Fruit fly (Drosophila melanogaster) whole organism, embryonic: ENCODE results near the gene RpL4.
A peak's percentile ranks its signal among the peaks of the same experiment; 100 is the strongest.

Experiments used
- Abd-B ChIP-seq: fragments of 200-800 bp; sonication (Bioruptor generic); optimal IDR thresholded peaks from 2 replicates; lab custom pipeline; 2018; ENCODE audit warnings: missing biosample characterization, mild to moderate bottlenecking, missing genetic modification characterization, moderate library complexity
- B-H1 ChIP-seq: fragments of 200-800 bp; sonication (Bioruptor generic); IDR thresholded peaks from 3 replicates; pipeline ENCODE4 v1.3.6; 2022; ENCODE audit warnings: missing biosample characterization, missing genetic modification characterization
- Bteb2 ChIP-seq: fragments of 200-800 bp; sonication (Bioruptor generic); optimal IDR thresholded peaks from 2 replicates; lab custom pipeline; 2016; ENCODE audit warnings: missing biosample characterization, missing genetic modification characterization
- CG10274 ChIP-seq: fragments of 200-800 bp; sonication (Bioruptor generic); optimal IDR thresholded peaks from 3 replicates; lab custom pipeline; 2017; ENCODE audit warnings: missing biosample characterization, mild to moderate bottlenecking, missing genetic modification characterization
- CG10543 ChIP-seq: fragments of 200-800 bp; sonication (Bioruptor generic); optimal IDR thresholded peaks from 3 replicates; lab custom pipeline; 2017; ENCODE audit warnings: missing biosample characterization, mild to moderate bottlenecking, missing genetic modification characterization, moderate library complexity
- CG11723 ChIP-seq: fragments of 200-800 bp; sonication (Bioruptor generic); optimal IDR thresholded peaks from 2 replicates; lab custom pipeline; 2017; ENCODE audit warnings: missing biosample characterization, mild to moderate bottlenecking, missing genetic modification characterization
- CG12071 ChIP-seq: fragments of 200-800 bp; sonication (Bioruptor generic); optimal IDR thresholded peaks from 3 replicates; lab custom pipeline; 2018; ENCODE audit warnings: missing biosample characterization, mild to moderate bottlenecking, missing genetic modification characterization
- CG12391 ChIP-seq: fragments of 200-800 bp; sonication (Bioruptor generic); optimal IDR thresholded peaks from 3 replicates; lab custom pipeline; 2018; ENCODE audit warnings: missing biosample characterization, mild to moderate bottlenecking, missing genetic modification characterization, moderate library complexity
- CG15479 ChIP-seq: fragments of 200-800 bp; sonication (Bioruptor generic); optimal IDR thresholded peaks from 3 replicates; lab custom pipeline; 2019; ENCODE audit warnings: missing biosample characterization, mild to moderate bottlenecking, missing genetic modification characterization, moderate library complexity
- CG16813 ChIP-seq: fragments of 200-800 bp; sonication (Bioruptor generic); IDR thresholded peaks from 3 replicates; pipeline ENCODE4 v1.3.6; 2022; ENCODE audit warnings: missing biosample characterization, missing genetic modification characterization; ENCODE audit not compliant: partially characterized antibody
- CG17612 ChIP-seq: fragments of 200-800 bp; sonication (Bioruptor generic); IDR thresholded peaks from 2 replicates; pipeline ENCODE4 v1.3.6; 2022; ENCODE audit warnings: missing biosample characterization, missing genetic modification characterization
- CG18619 ChIP-seq: fragments of 200-800 bp; sonication (Bioruptor generic); optimal IDR thresholded peaks from 3 replicates; lab custom pipeline; 2017; ENCODE audit warnings: missing biosample characterization, mild to moderate bottlenecking, missing genetic modification characterization
- CG2678 ChIP-seq: fragments of 200-800 bp; sonication (Bioruptor generic); optimal IDR thresholded peaks from 3 replicates; lab custom pipeline; 2019; ENCODE audit warnings: missing biosample characterization, mild to moderate bottlenecking, missing genetic modification characterization, moderate library complexity
- CG30431 ChIP-seq: fragments of 200-800 bp; sonication (Bioruptor generic); optimal IDR thresholded peaks from 2 replicates; lab custom pipeline; 2017; ENCODE audit warnings: missing biosample characterization, missing genetic modification characterization
- CG3407 ChIP-seq: fragments of 200-800 bp; sonication (Bioruptor generic); optimal IDR thresholded peaks from 2 replicates; lab custom pipeline; 2018; ENCODE audit warnings: missing biosample characterization, mild to moderate bottlenecking, missing genetic modification characterization
- CG3847 ChIP-seq: fragments of 200-800 bp; sonication (Bioruptor generic); IDR thresholded peaks from 2 replicates; pipeline ENCODE4 v1.3.6; 2022; ENCODE audit warnings: missing biosample characterization, missing genetic modification characterization
- CG4854 ChIP-seq: fragments of 200-800 bp; sonication (Bioruptor generic); optimal IDR thresholded peaks from 2 replicates; lab custom pipeline; 2016; ENCODE audit warnings: missing biosample characterization, missing genetic modification characterization, inconsistent platforms
- CG6689 ChIP-seq: fragments of 200-800 bp; sonication (Bioruptor generic); IDR thresholded peaks from 2 replicates; pipeline ENCODE4 v1.3.6; 2022; ENCODE audit warnings: missing biosample characterization, missing genetic modification characterization
- CG6791 ChIP-seq: fragments of 200-800 bp; sonication (Bioruptor generic); IDR thresholded peaks from 3 replicates; pipeline ENCODE4 v1.3.6; 2022; ENCODE audit warnings: missing biosample characterization, missing genetic modification characterization; ENCODE audit not compliant: partially characterized antibody
- CG7357 ChIP-seq: fragments of 200-800 bp; sonication (Bioruptor generic); IDR thresholded peaks from 3 replicates; pipeline ENCODE4 v1.3.6; 2022; ENCODE audit warnings: missing biosample characterization, missing genetic modification characterization
- CG7987 ChIP-seq: fragments of 200-800 bp; sonication (Bioruptor generic); optimal IDR thresholded peaks from 2 replicates; lab custom pipeline; 2018; ENCODE audit warnings: missing biosample characterization, mild to moderate bottlenecking, missing genetic modification characterization, moderate library complexity
- CrebB ChIP-seq: fragments of 200-800 bp; sonication (Bioruptor generic); optimal IDR thresholded peaks from 3 replicates; lab custom pipeline; 2018; ENCODE audit warnings: missing biosample characterization, mild to moderate bottlenecking, missing genetic modification characterization
- Dad ChIP-seq: fragments of 200-800 bp; sonication (Bioruptor generic); optimal IDR thresholded peaks from 3 replicates; lab custom pipeline; 2016; ENCODE audit warnings: missing biosample characterization, missing genetic modification characterization
- Dfd ChIP-seq, 2 experiments: fragments of >200 bp; optimal IDR thresholded peaks; 2 replicates each; lab custom pipeline; 2017; ENCODE audit warnings: missing biosample characterization in 2 of 2, missing genetic modification characterization in 2 of 2
- Gug ChIP-seq: fragments of 200-800 bp; sonication (Bioruptor generic); IDR thresholded peaks from 4 replicates; pipeline ENCODE4 v1.3.6; 2022; ENCODE audit warnings: missing biosample characterization, missing genetic modification characterization
- Hr78 ChIP-seq, 2 experiments: fragments of 200-800 bp in 1 of 2; fragments of >200 bp in 1 of 2; sonication (Bioruptor generic) in 1 of 2; optimal IDR thresholded peaks; 2 replicates each; lab custom pipeline; 2017 to 2019; ENCODE audit warnings: missing biosample characterization in 2 of 2, missing genetic modification characterization in 2 of 2, mild to moderate bottlenecking in 1 of 2, moderate library complexity in 1 of 2
- MBD-R2 ChIP-seq: fragments of 200-800 bp; sonication (Bioruptor generic); IDR thresholded peaks from 2 replicates; pipeline ENCODE4 v1.3.6; 2022; ENCODE audit warnings: missing biosample characterization, missing genetic modification characterization
- Meics ChIP-seq: fragments of 200-800 bp; sonication (Bioruptor generic); optimal IDR thresholded peaks from 2 replicates; lab custom pipeline; 2017; ENCODE audit warnings: missing biosample characterization, mild to moderate bottlenecking, missing genetic modification characterization
- NC2α ChIP-seq: fragments of 200-800 bp; sonication (Bioruptor generic); optimal IDR thresholded peaks from 2 replicates; lab custom pipeline; 2016; ENCODE audit warnings: missing biosample characterization, missing genetic modification characterization
- Side ChIP-seq: fragments of 200-800 bp; sonication (Bioruptor generic); optimal IDR thresholded peaks from 2 replicates; lab custom pipeline; 2016; ENCODE audit warnings: missing biosample characterization, missing genetic modification characterization
- Sin3A ChIP-seq: fragments of >200 bp; optimal IDR thresholded peaks from 2 replicates; lab custom pipeline; 2018
- Sry-δ ChIP-seq: fragments of 200-800 bp; sonication (Bioruptor generic); optimal IDR thresholded peaks from 2 replicates; lab custom pipeline; 2016; ENCODE audit warnings: missing biosample characterization, missing genetic modification characterization
- YL-1 ChIP-seq: fragments of 200-800 bp; sonication (Bioruptor generic); optimal IDR thresholded peaks from 3 replicates; lab custom pipeline; 2017; ENCODE audit warnings: missing biosample characterization, mild to moderate bottlenecking, missing genetic modification characterization
- br ChIP-seq: fragments of >200 bp; optimal IDR thresholded peaks from 2 replicates; lab custom pipeline; 2017
- cwo ChIP-seq: fragments of 200-800 bp; sonication (Bioruptor generic); optimal IDR thresholded peaks from 3 replicates; lab custom pipeline; 2017; ENCODE audit warnings: missing biosample characterization, missing genetic modification characterization, mild to moderate bottlenecking, moderate library complexity, missing genetic modification reagents
- da ChIP-seq: fragments of 200-800 bp; sonication (Bioruptor generic); optimal IDR thresholded peaks from 2 replicates; lab custom pipeline; 2016; ENCODE audit warnings: missing biosample characterization, missing genetic modification characterization
- disco-r ChIP-seq: fragments of 200-800 bp; sonication (Bioruptor generic); optimal IDR thresholded peaks from 2 replicates; lab custom pipeline; 2016; ENCODE audit warnings: missing biosample characterization, missing genetic modification characterization
- emc ChIP-seq: fragments of 200-800 bp; sonication (Bioruptor generic); optimal IDR thresholded peaks from 2 replicates; lab custom pipeline; 2016; ENCODE audit warnings: missing biosample characterization, missing genetic modification characterization
- fd3F ChIP-seq: fragments of 200-800 bp; sonication (Bioruptor generic); optimal IDR thresholded peaks from 2 replicates; lab custom pipeline; 2018; ENCODE audit warnings: missing biosample characterization, mild to moderate bottlenecking, missing genetic modification characterization, moderate library complexity
- gem ChIP-seq: fragments of 200-800 bp; sonication (Bioruptor generic); optimal IDR thresholded peaks from 2 replicates; lab custom pipeline; 2019; ENCODE audit warnings: missing biosample characterization, mild to moderate bottlenecking, missing genetic modification characterization, moderate library complexity
- ham ChIP-seq: fragments of 200-800 bp; sonication (Bioruptor generic); IDR thresholded peaks from 2 replicates; pipeline ENCODE4 v1.3.6; 2022; ENCODE audit warnings: missing biosample characterization, missing genetic modification characterization
- ken ChIP-seq: fragments of 200-800 bp; sonication (Bioruptor generic); IDR thresholded peaks from 3 replicates; pipeline ENCODE4 v1.3.6; 2022; ENCODE audit warnings: missing biosample characterization, missing genetic modification characterization
- odd ChIP-seq: fragments of 200-800 bp; sonication (Bioruptor generic); optimal IDR thresholded peaks from 2 replicates; lab custom pipeline; 2017; ENCODE audit warnings: missing biosample characterization, mild to moderate bottlenecking, missing genetic modification characterization
- pfk ChIP-seq: fragments of 200-800 bp; sonication (Bioruptor generic); optimal IDR thresholded peaks from 2 replicates; lab custom pipeline; 2018; ENCODE audit warnings: missing biosample characterization, mild to moderate bottlenecking, missing genetic modification characterization, moderate library complexity
- salm ChIP-seq: fragments of 200-800 bp; sonication (Bioruptor generic); optimal IDR thresholded peaks from 2 replicates; lab custom pipeline; 2018; ENCODE audit warnings: missing biosample characterization, mild to moderate bottlenecking, missing genetic modification characterization
- sens ChIP-seq: fragments of 200-800 bp; sonication (Bioruptor generic); peaks from one replicate; lab custom pipeline; 2016; ENCODE audit warnings: missing biosample characterization, missing genetic modification characterization
- shn ChIP-seq: fragments of 200-800 bp; sonication (Bioruptor generic); optimal IDR thresholded peaks from 3 replicates; lab custom pipeline; 2016; ENCODE audit warnings: missing biosample characterization, missing genetic modification characterization
- sisA ChIP-seq: fragments of 200-800 bp; sonication (Bioruptor generic); IDR thresholded peaks from 2 replicates; pipeline ENCODE4 v1.3.6; 2022; ENCODE audit warnings: missing biosample characterization, missing genetic modification characterization
- stc ChIP-seq: fragments of 200-800 bp; sonication (Bioruptor generic); IDR thresholded peaks from 2 replicates; pipeline ENCODE4 v1.3.6; 2022; ENCODE audit warnings: missing biosample characterization, missing genetic modification characterization
- tll ChIP-seq, 2 experiments: fragments of 200-800 bp in 1 of 2; fragments of >200 bp in 1 of 2; sonication (Bioruptor generic) in 1 of 2; optimal IDR thresholded peaks; 2 replicates each; lab custom pipeline; 2017 to 2019; ENCODE audit warnings: missing biosample characterization in 2 of 2, missing genetic modification characterization in 2 of 2, mild to moderate bottlenecking in 1 of 2, moderate library complexity in 1 of 2
- twi ChIP-seq: fragments of 200-800 bp; optimal IDR thresholded peaks from 2 replicates; lab custom pipeline; 2019; ENCODE audit warnings: missing biosample characterization, mild to moderate bottlenecking, missing genetic modification characterization, moderate library complexity

The RpL4 gene

DNA sequence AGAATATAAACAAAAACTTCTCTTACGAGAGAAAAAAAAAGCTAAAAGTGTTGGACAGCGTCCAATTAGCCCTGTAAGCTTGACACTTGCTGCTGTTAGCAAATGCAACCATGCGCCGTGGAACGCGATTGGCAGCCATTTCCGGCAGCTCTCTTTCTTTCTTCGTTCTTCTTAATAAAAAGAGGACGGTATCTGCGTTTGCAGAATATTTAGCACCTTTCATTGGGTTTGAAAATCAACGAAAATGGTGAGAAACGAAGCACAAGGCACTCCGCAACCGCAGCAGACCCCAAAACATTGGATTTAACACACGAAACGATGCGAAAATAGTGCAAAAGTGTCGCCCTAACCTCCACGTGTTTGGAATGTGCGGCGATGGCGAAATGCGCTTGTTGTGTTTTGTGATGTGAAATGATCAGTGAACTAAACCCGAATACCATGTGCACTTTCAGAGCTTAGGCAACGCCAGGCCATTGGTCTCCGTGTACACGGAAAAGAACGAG lies at the start of gene RpL4 (continued):
- TF ChIP-seq odd (GFP tag; lab: Kevin White, UChicago) = peak; percentile 94
- peak; percentile 44 for TF ChIP-seq cwo
- peak; percentile 85 for TF ChIP-seq Dad (GFP tag; lab: Kevin White, UChicago)
- peak; percentile 66 for TF ChIP-seq emc (GFP tag; lab: Kevin White, UChicago)
- TF ChIP-seq YL-1 = peak; percentile 98
- peak; percentile 72 for TF ChIP-seq Bteb2 (GFP tag; lab: Kevin White, UChicago)
- peak; percentile 81 for TF ChIP-seq CG10274 (GFP tag; lab: Kevin White, UChicago)
- no peak for TF ChIP-seq tll (GFP tag; optimal IDR thresholded peaks at IDR 0.05; lab: Kevin White, UChicago)
- peak; percentile 93 for TF ChIP-seq CG10543
- TF ChIP-seq Abd-B (GFP tag; lab: Kevin White, UChicago) = no peak
- no peak for TF ChIP-seq Sin3A (lab: Kevin White, UChicago)
- 0 out of 2 replicates have a peak, but pooled peaks have one; percentile 11 for TF ChIP-seq sisA (GFP tag; lab: Robert Waterston, UW)
- peak in 1 of 2 experiments; percentile 19 for TF ChIP-seq Hr78 (GFP tag; optimal IDR thresholded peaks at IDR 0.05; lab: Kevin White, UChicago)
- TF ChIP-seq CrebB (tag; lab: Kevin White, UChicago) = peak; percentile 82
- TF ChIP-seq shn (GFP tag; lab: Kevin White, UChicago) = peak; percentile 77
- TF ChIP-seq Gug (GFP tag; lab: Robert Waterston, UW) = no peak; the same call in 3 of the 4 replicates
- TF ChIP-seq MBD-R2 (GFP tag; lab: Robert Waterston, UW) = peak; percentile 48; the same call in 1 of the 2 replicates
- TF ChIP-seq CG11723 (GFP tag; lab: Kevin White, UChicago) = peak; percentile 79
- TF ChIP-seq Meics (GFP tag; lab: Kevin White, UChicago) = peak; percentile 93
- TF ChIP-seq CG3407 (GFP tag; lab: Kevin White, UChicago) = peak; percentile 85
- TF ChIP-seq CG18619 (GFP tag; lab: Kevin White, UChicago) = peak; percentile 93
- TF ChIP-seq CG30431 (GFP tag; lab: Kevin White, UChicago) = peak; percentile 76
- TF ChIP-seq da = peak; percentile 40
- no peak for TF ChIP-seq CG17612 (GFP tag; lab: Robert Waterston, UW)
- TF ChIP-seq CG12391 (tag; lab: Kevin White, UChicago) = peak; percentile 86
- peak; percentile 19 for TF ChIP-seq Sry-δ
- peak; percentile 35 for TF ChIP-seq CG15479 (GFP tag; lab: Kevin White, UChicago)
- peak; percentile 59 for TF ChIP-seq gem
- peak; percentile 52 for TF ChIP-seq CG6689 (GFP tag; lab: Robert Waterston, UW)
- peak; percentile 97 for TF ChIP-seq sens
- TF ChIP-seq ken (GFP tag; lab: Robert Waterston, UW) = peak; percentile 83
- TF ChIP-seq disco-r (GFP tag; lab: Kevin White, UChicago) = peak; percentile 74
- TF ChIP-seq CG2678 = peak; percentile 71
- TF ChIP-seq fd3F (GFP tag; lab: Kevin White, UChicago) = peak; percentile 81
- peak; percentile 83 for TF ChIP-seq pfk (GFP tag; lab: Kevin White, UChicago)
- TF ChIP-seq Dfd (GFP tag; optimal IDR thresholded peaks at IDR 0.05; lab: Kevin White, UChicago) = no peak
- TF ChIP-seq CG7357 = no peak
- TF ChIP-seq CG3847 = peak; percentile 80
- TF ChIP-seq twi (tag; lab: Kevin White, UChicago) = peak; percentile 51
- TF ChIP-seq CG16813 = no peak
- no peak for TF ChIP-seq CG6791 (GFP tag; lab: Robert Waterston, UW)
- peak; percentile 88 for TF ChIP-seq CG12071
- peak; percentile 71 for TF ChIP-seq stc (GFP tag; lab: Robert Waterston, UW)
- TF ChIP-seq ham (GFP tag; lab: Robert Waterston, UW) = no peak
- peak; percentile 74 for TF ChIP-seq NC2α (GFP tag; lab: Kevin White, UChicago)
- peak; percentile 79 for TF ChIP-seq Side (GFP tag; lab: Kevin White, UChicago)
- peak; percentile 95 for TF ChIP-seq CG7987 (GFP tag; lab: Kevin White, UChicago)
- TF ChIP-seq CG4854 (GFP tag; lab: Kevin White, UChicago) = peak; percentile 78
- TF ChIP-seq B-H1 = peak; percentile 56; the same call in 1 of the 3 replicates
- TF ChIP-seq br (lab: Kevin White, UChicago) = no peak
- TF ChIP-seq salm (tag; lab: Kevin White, UChicago) = peak; percentile 76
